Fruit fly (Drosophila melanogaster) whole organism, prepupa: ENCODE measurements around the gene CG7992.

Experiments
- Blimp-1 ChIP-seq: fragments of 200-800 bp; sonication (Bioruptor generic); optimal IDR thresholded peaks from 3 replicates; lab custom pipeline; 2017; ENCODE audit warnings: missing biosample characterization, missing genetic modification characterization, mild to moderate bottlenecking, moderate library complexity, missing genetic modification reagents
- CG11294 ChIP-seq: fragments of 200-800 bp; sonication (Bioruptor generic); IDR thresholded peaks from 2 replicates; pipeline ENCODE4 v1.3.6; 2022; ENCODE audit warnings: missing biosample characterization, missing genetic modification characterization
- CG11762 ChIP-seq: fragments of 200-800 bp; sonication (Bioruptor generic); optimal IDR thresholded peaks from 3 replicates; lab custom pipeline; 2016; ENCODE audit warnings: missing biosample characterization, missing genetic modification characterization; ENCODE audit not compliant: insufficient read depth
- CG11902 ChIP-seq: fragments of 200-800 bp; sonication (Bioruptor generic); optimal IDR thresholded peaks from 3 replicates; lab custom pipeline; 2016; ENCODE audit warnings: missing biosample characterization, missing genetic modification characterization
- CG15336 ChIP-seq: fragments of 200-800 bp; sonication (Bioruptor generic); IDR thresholded peaks from 2 replicates; pipeline ENCODE4 v1.3.6; 2022; ENCODE audit warnings: missing biosample characterization, missing genetic modification characterization
- CG1621 ChIP-seq: fragments of 200-800 bp; sonication (Bioruptor generic); optimal IDR thresholded peaks from 3 replicates; lab custom pipeline; 2018; ENCODE audit warnings: missing biosample characterization, mild to moderate bottlenecking, missing genetic modification characterization
- CG16779 ChIP-seq: fragments of 200-800 bp; sonication (Bioruptor generic); optimal IDR thresholded peaks from 3 replicates; lab custom pipeline; 2017; ENCODE audit warnings: missing biosample characterization, mild to moderate bottlenecking, missing genetic modification characterization
- CG3032 ChIP-seq: fragments of 200-800 bp; optimal IDR thresholded peaks from 2 replicates; lab custom pipeline; 2019; ENCODE audit warnings: missing biosample characterization, mild to moderate bottlenecking, missing genetic modification characterization, moderate library complexity
- CG31627 ChIP-seq: fragments of 200-800 bp; sonication (Bioruptor generic); optimal IDR thresholded peaks from 3 replicates; lab custom pipeline; 2016; ENCODE audit warnings: missing biosample characterization, missing genetic modification characterization
- CG32006 ChIP-seq: fragments of 200-800 bp; sonication (Bioruptor generic); optimal IDR thresholded peaks from 3 replicates; lab custom pipeline; 2017; ENCODE audit warnings: missing biosample characterization, mild to moderate bottlenecking, missing genetic modification characterization
- CG34406 ChIP-seq: fragments of 200-800 bp; sonication (Bioruptor generic); optimal IDR thresholded peaks from 3 replicates; lab custom pipeline; 2016; ENCODE audit warnings: missing biosample characterization, missing genetic modification characterization
- CG3919 ChIP-seq: fragments of 200-800 bp; sonication (Bioruptor generic); optimal IDR thresholded peaks from 3 replicates; lab custom pipeline; 2016; ENCODE audit warnings: missing biosample characterization, missing genetic modification characterization
- CG4318 ChIP-seq: fragments of 200-800 bp; sonication (Bioruptor generic); optimal IDR thresholded peaks from 3 replicates; lab custom pipeline; 2017; ENCODE audit warnings: missing biosample characterization, mild to moderate bottlenecking, missing genetic modification characterization
- CG6163 ChIP-seq: fragments of 200-800 bp; sonication (Bioruptor generic); IDR thresholded peaks from 3 replicates; pipeline ENCODE4 v1.3.6; 2022; ENCODE audit warnings: missing biosample characterization, missing genetic modification characterization
- CG6276 ChIP-seq: fragments of 200-800 bp; sonication (Bioruptor generic); optimal IDR thresholded peaks from 2 replicates; lab custom pipeline; 2017; ENCODE audit warnings: missing biosample characterization, mild to moderate bottlenecking, missing genetic modification characterization
- CG6792 ChIP-seq: fragments of 200-800 bp; sonication (Bioruptor generic); optimal IDR thresholded peaks from 3 replicates; lab custom pipeline; 2016; ENCODE audit warnings: missing biosample characterization, missing genetic modification characterization
- CG6854 ChIP-seq: fragments of 200-800 bp; sonication (Bioruptor generic); optimal IDR thresholded peaks from 2 replicates; lab custom pipeline; 2017; ENCODE audit warnings: missing biosample characterization, mild to moderate bottlenecking, missing genetic modification characterization
- CG8319 ChIP-seq: fragments of 200-800 bp; sonication (Bioruptor generic); optimal IDR thresholded peaks from 3 replicates; lab custom pipeline; 2016; ENCODE audit warnings: missing biosample characterization, missing genetic modification characterization
- CG8632 ChIP-seq: fragments of 200-800 bp; sonication (Bioruptor generic); optimal IDR thresholded peaks from 3 replicates; lab custom pipeline; 2016; ENCODE audit warnings: missing biosample characterization, missing genetic modification characterization
- CG9139 ChIP-seq: fragments of 200-800 bp; sonication (Bioruptor generic); optimal IDR thresholded peaks from 3 replicates; lab custom pipeline; 2017; ENCODE audit warnings: missing biosample characterization, mild to moderate bottlenecking, missing genetic modification characterization
- Eip75B ChIP-seq: fragments of 200-800 bp; sonication (Bioruptor generic); optimal IDR thresholded peaks from 3 replicates; lab custom pipeline; 2016; ENCODE audit warnings: missing biosample characterization, missing genetic modification characterization
- Eip78C ChIP-seq: fragments of 200-800 bp; sonication (Bioruptor generic); peaks from one replicate; lab custom pipeline; 2016; ENCODE audit warnings: missing biosample characterization, missing genetic modification characterization
- Eip93F ChIP-seq: fragments of 200-800 bp; sonication (Bioruptor generic); optimal IDR thresholded peaks from 2 replicates; lab custom pipeline; 2016; ENCODE audit warnings: missing biosample characterization, mild to moderate bottlenecking, missing genetic modification characterization
- Ets21C ChIP-seq: fragments of 200-800 bp; sonication (Bioruptor generic); optimal IDR thresholded peaks from 3 replicates; lab custom pipeline; 2016; ENCODE audit warnings: missing biosample characterization, missing genetic modification characterization
- Ets96B ChIP-seq: fragments of 200-800 bp; optimal IDR thresholded peaks from 2 replicates; lab custom pipeline; 2019; ENCODE audit warnings: missing biosample characterization, mild to moderate bottlenecking, missing genetic modification characterization, moderate library complexity
- Gug ChIP-seq: fragments of 200-800 bp; sonication (Bioruptor generic); IDR thresholded peaks from 2 replicates; pipeline ENCODE4 v1.3.6; 2022; ENCODE audit warnings: missing biosample characterization, missing genetic modification characterization
- Hr39 ChIP-seq: fragments of 200-800 bp; sonication (Bioruptor generic); optimal IDR thresholded peaks from 2 replicates; lab custom pipeline; 2016; ENCODE audit warnings: missing biosample characterization, missing genetic modification characterization
- Hr4 ChIP-seq: fragments of 200-800 bp; sonication (Bioruptor generic); optimal IDR thresholded peaks from 3 replicates; lab custom pipeline; 2016; ENCODE audit warnings: missing biosample characterization, missing genetic modification characterization
- Lpt ChIP-seq: fragments of 200-800 bp; sonication (Bioruptor generic); optimal IDR thresholded peaks from 3 replicates; lab custom pipeline; 2016; ENCODE audit warnings: missing biosample characterization, missing genetic modification characterization
- Met ChIP-seq: fragments of 200-800 bp; sonication (Bioruptor generic); optimal IDR thresholded peaks from 3 replicates; lab custom pipeline; 2016; ENCODE audit warnings: missing biosample characterization, missing genetic modification characterization
- OdsH ChIP-seq: fragments of 200-800 bp; sonication (Bioruptor generic); optimal IDR thresholded peaks from 3 replicates; lab custom pipeline; 2016; ENCODE audit warnings: missing biosample characterization, missing genetic modification characterization
- Smox ChIP-seq: fragments of 200-800 bp; sonication (Bioruptor generic); optimal IDR thresholded peaks from 3 replicates; lab custom pipeline; 2016; ENCODE audit warnings: missing biosample characterization, missing genetic modification characterization
- Sox102F ChIP-seq: fragments of 200-800 bp; sonication (Bioruptor generic); optimal IDR thresholded peaks from 2 replicates; lab custom pipeline; 2016; ENCODE audit warnings: missing biosample characterization, mild to moderate bottlenecking, missing genetic modification characterization
- Sox15 ChIP-seq: fragments of 200-800 bp; sonication (Bioruptor generic); optimal IDR thresholded peaks from 3 replicates; lab custom pipeline; 2016; ENCODE audit warnings: missing biosample characterization, missing genetic modification characterization
- achi ChIP-seq: fragments of 200-800 bp; sonication (Bioruptor generic); optimal IDR thresholded peaks from 3 replicates; lab custom pipeline; 2016; ENCODE audit warnings: missing biosample characterization, missing genetic modification characterization
- acj6 ChIP-seq: fragments of 200-800 bp; sonication (Bioruptor generic); optimal IDR thresholded peaks from 3 replicates; lab custom pipeline; 2016; ENCODE audit warnings: missing biosample characterization, missing genetic modification characterization
- cyc ChIP-seq: fragments of 200-800 bp; sonication (Bioruptor generic); optimal IDR thresholded peaks from 3 replicates; lab custom pipeline; 2016; ENCODE audit warnings: missing biosample characterization, missing genetic modification characterization
- dac ChIP-seq: fragments of 200-800 bp; sonication (Bioruptor generic); optimal IDR thresholded peaks from 2 replicates; lab custom pipeline; 2017; ENCODE audit warnings: missing biosample characterization, mild to moderate bottlenecking, missing genetic modification characterization
- dsx ChIP-seq: fragments of 200-800 bp; optimal IDR thresholded peaks from 3 replicates; lab custom pipeline; 2019; ENCODE audit warnings: missing biosample characterization, mild to moderate bottlenecking, missing genetic modification characterization, moderate library complexity; ENCODE audit not compliant: poor library complexity, severe bottlenecking
- eg ChIP-seq: fragments of 200-800 bp; sonication (Bioruptor generic); IDR thresholded peaks from 3 replicates; pipeline ENCODE4 v1.3.6; 2022; ENCODE audit warnings: missing biosample characterization, missing genetic modification characterization
- esn ChIP-seq: fragments of 200-800 bp; sonication (Bioruptor generic); optimal IDR thresholded peaks from 2 replicates; lab custom pipeline; 2016; ENCODE audit warnings: missing biosample characterization, mild to moderate bottlenecking, missing genetic modification characterization, moderate library complexity
- fd85E ChIP-seq: fragments of 200-800 bp; sonication (Bioruptor generic); optimal IDR thresholded peaks from 3 replicates; lab custom pipeline; 2016; ENCODE audit warnings: missing biosample characterization, missing genetic modification characterization
- fkh ChIP-seq: fragments of 200-800 bp; sonication (Bioruptor generic); optimal IDR thresholded peaks from 3 replicates; lab custom pipeline; 2017; ENCODE audit warnings: missing biosample characterization, mild to moderate bottlenecking, missing genetic modification characterization, moderate library complexity
- net ChIP-seq: fragments of 200-800 bp; sonication (Bioruptor generic); optimal IDR thresholded peaks from 3 replicates; lab custom pipeline; 2016; ENCODE audit warnings: missing biosample characterization, missing genetic modification characterization
- pdm3 ChIP-seq: fragments of 200-800 bp; sonication (Bioruptor generic); optimal IDR thresholded peaks from 3 replicates; lab custom pipeline; 2016; ENCODE audit warnings: missing biosample characterization, missing genetic modification characterization
- salr ChIP-seq, 2 experiments: fragments of 200-800 bp; sonication (Bioruptor generic); optimal IDR thresholded peaks; 3 replicates each; lab custom pipeline; 2016 to 2018; ENCODE audit warnings: missing biosample characterization in 2 of 2, missing genetic modification characterization in 2 of 2, mild to moderate bottlenecking in 1 of 2
- spab ChIP-seq: fragments of 200-800 bp; sonication (Bioruptor generic); optimal IDR thresholded peaks from 2 replicates; lab custom pipeline; 2017; ENCODE audit warnings: missing biosample characterization, mild to moderate bottlenecking, missing genetic modification characterization, missing genetic modification reagents
- ss ChIP-seq, 2 experiments: fragments of 200-800 bp; sonication (Bioruptor generic); optimal IDR thresholded peaks; 2 replicates in 1 of 2; 3 replicates in 1 of 2; lab custom pipeline; 2017 to 2018; ENCODE audit warnings: mild to moderate bottlenecking in 2 of 2, missing biosample characterization in 2 of 2, missing genetic modification characterization in 2 of 2, moderate library complexity in 1 of 2
- svp ChIP-seq: fragments of 200-800 bp; sonication (Bioruptor generic); peaks from one replicate; lab custom pipeline; 2016; ENCODE audit warnings: missing biosample characterization, missing genetic modification characterization
- topi ChIP-seq: fragments of 200-800 bp; sonication (Bioruptor generic); optimal IDR thresholded peaks from 3 replicates; lab custom pipeline; 2016; ENCODE audit warnings: missing biosample characterization, missing genetic modification characterization
- vri ChIP-seq: fragments of 200-800 bp; sonication (Bioruptor generic); optimal IDR thresholded peaks from 3 replicates; lab custom pipeline; 2016; ENCODE audit warnings: missing biosample characterization, mild to moderate bottlenecking, missing genetic modification characterization

Gene CG7992

DNA sequence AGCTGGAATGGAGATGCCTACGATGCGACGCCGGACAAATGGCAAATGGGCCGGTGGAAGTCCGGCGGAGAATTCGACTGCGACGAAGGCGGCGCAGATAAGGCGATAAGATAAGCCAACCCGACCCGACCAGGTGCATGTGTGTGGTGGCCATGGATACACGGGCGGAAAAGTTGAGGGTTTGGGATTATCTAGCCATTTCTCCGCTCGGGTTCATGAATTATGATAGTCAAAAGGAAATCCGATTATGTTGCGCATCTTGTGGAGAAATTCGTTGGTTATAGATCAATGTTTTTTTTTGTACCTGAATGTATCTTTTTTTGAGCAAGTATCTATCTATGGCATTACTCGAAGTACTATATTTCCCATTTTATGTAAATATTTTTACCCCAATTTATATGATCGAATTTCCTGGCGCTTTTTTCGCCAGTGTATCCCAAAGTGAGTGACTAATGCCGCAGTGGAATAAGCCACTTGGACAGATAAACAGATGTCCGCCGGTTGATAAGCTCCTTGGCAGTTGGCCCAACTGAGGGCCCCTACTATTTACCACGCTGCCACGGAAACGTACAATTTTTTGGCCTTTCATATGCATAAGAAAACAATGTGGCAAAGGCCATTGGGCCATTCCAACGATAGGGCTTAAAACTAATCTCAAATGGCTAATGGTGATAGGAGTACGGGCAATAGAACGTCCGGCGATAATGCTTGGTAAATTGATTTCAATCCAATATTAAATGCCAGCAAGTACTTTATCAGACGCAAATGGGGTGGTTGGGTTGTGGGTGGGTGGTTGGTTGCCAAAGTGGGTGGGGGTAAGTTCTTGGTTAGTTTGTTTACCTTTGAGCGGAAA, at the start of gene CG7992:
Gene CG7992 (minus strand): TSS at position 51 of the 853 bp plus-strand sequence.
- no peak for TF ChIP-seq salr (GFP tag; optimal IDR thresholded peaks at IDR 0.05; lab: Kevin White, UChicago)
- no peak for TF ChIP-seq svp (GFP tag; lab: Kevin White, UChicago)
- peak; percentile 6 for TF ChIP-seq CG11902 (GFP tag; lab: Kevin White, UChicago)
- TF ChIP-seq Eip93F (GFP tag; lab: Kevin White, UChicago): no peak
- TF ChIP-seq spab (GFP tag; lab: Kevin White, UChicago): no peak
- TF ChIP-seq eg (GFP tag; lab: Robert Waterston, UW): 0 out of 3 replicates have a peak, but pooled peaks have one; percentile 31
- peak; percentile 48 for TF ChIP-seq net (GFP tag; lab: Kevin White, UChicago)
- peak; percentile 41 for TF ChIP-seq cyc
- TF ChIP-seq esn (GFP tag; lab: Kevin White, UChicago): peak; percentile 64
- peak; percentile 40 for TF ChIP-seq CG8632 (GFP tag; lab: Kevin White, UChicago)
- TF ChIP-seq CG15336 (GFP tag; lab: Robert Waterston, UW): no peak
- TF ChIP-seq fkh (GFP tag; lab: Kevin White, UChicago): peak; percentile 12
- no peak for TF ChIP-seq CG6163 (GFP tag; lab: Robert Waterston, UW)
- TF ChIP-seq acj6 (GFP tag; lab: Kevin White, UChicago): peak; percentile 51
- TF ChIP-seq Hr39: peak; percentile 51
- TF ChIP-seq achi: peak; percentile 4
- peak; percentile 22 for TF ChIP-seq Hr4 (GFP tag; lab: Kevin White, UChicago)
- TF ChIP-seq Eip78C (GFP tag; lab: Kevin White, UChicago): peak; percentile 80
- no peak for TF ChIP-seq Ets21C (GFP tag; lab: Kevin White, UChicago)
- TF ChIP-seq fd85E: no peak
- peak; percentile 56 for TF ChIP-seq CG34406 (GFP tag; lab: Kevin White, UChicago)
- TF ChIP-seq Sox102F (GFP tag; lab: Kevin White, UChicago): no peak
- no peak for TF ChIP-seq CG4318 (GFP tag; lab: Kevin White, UChicago)
- peak; percentile 45 for TF ChIP-seq pdm3 (GFP tag; lab: Kevin White, UChicago)
- no peak for TF ChIP-seq Lpt
- no peak for TF ChIP-seq CG16779 (tag; lab: Kevin White, UChicago)
- TF ChIP-seq Gug (GFP tag; lab: Robert Waterston, UW): 0 out of 2 replicates have a peak, but pooled peaks have one; percentile 21
- no peak for TF ChIP-seq CG6276
- TF ChIP-seq CG6792 (GFP tag; lab: Kevin White, UChicago): peak; percentile 56
- TF ChIP-seq dac (GFP tag; lab: Kevin White, UChicago): no peak
- TF ChIP-seq CG1621 (tag; lab: Kevin White, UChicago): no peak
- TF ChIP-seq CG32006: peak; percentile 30
- TF ChIP-seq CG8319 (GFP tag; lab: Kevin White, UChicago): no peak
- no peak for TF ChIP-seq CG6854
- TF ChIP-seq CG11762 (GFP tag; lab: Kevin White, UChicago): no peak
- TF ChIP-seq ss (GFP tag; optimal IDR thresholded peaks at IDR 0.05; lab: Kevin White, UChicago): no peak
- peak; percentile 58 for TF ChIP-seq topi (GFP tag; lab: Kevin White, UChicago)
- peak; percentile 55 for TF ChIP-seq OdsH (GFP tag; lab: Kevin White, UChicago)
- no peak for TF ChIP-seq Ets96B (tag; lab: Kevin White, UChicago)
- no peak for TF ChIP-seq Met (GFP tag; lab: Kevin White, UChicago)
- TF ChIP-seq CG9139: no peak
- TF ChIP-seq CG31627: peak; percentile 47
- TF ChIP-seq vri (GFP tag; lab: Kevin White, UChicago): peak; percentile 43
- peak; percentile 62 for TF ChIP-seq Smox (GFP tag; lab: Kevin White, UChicago)
- no peak for TF ChIP-seq CG3032 (tag; lab: Kevin White, UChicago)
- TF ChIP-seq Blimp-1 (GFP tag; lab: Kevin White, UChicago): no peak
- no peak for TF ChIP-seq Eip75B (GFP tag; lab: Kevin White, UChicago)
- no peak for TF ChIP-seq dsx
- peak; percentile 31 for TF ChIP-seq Sox15 (GFP tag; lab: Kevin White, UChicago)
- no peak for TF ChIP-seq CG3919 (GFP tag; lab: Kevin White, UChicago)
- no peak for TF ChIP-seq CG11294 (GFP tag; lab: Robert Waterston, UW)
